Worm (Caenorhabditis elegans) whole organism, L2 larva: ENCODE results near the gene ltd-1.

Experiments used
- alr-1 ChIP-seq: fragments of 150-350 bp; optimal IDR thresholded peaks from 2 replicates; lab custom pipeline; 2014; ENCODE audit warnings: missing biosample characterization, missing genetic modification characterization
- ceh-82 ChIP-seq: fragments of 150-350 bp; optimal IDR thresholded peaks from 2 replicates; lab custom pipeline; 2014; ENCODE audit warnings: missing biosample characterization, missing genetic modification characterization
- egl-27 ChIP-seq: sonication (generic microtip); optimal IDR thresholded peaks from 3 replicates; lab custom pipeline; 2017; ENCODE audit warnings: missing biosample characterization, missing genetic modification reagents, missing genetic modification characterization
- nhr-25 ChIP-seq: fragments of 150-350 bp; sonication (generic microtip); optimal IDR thresholded peaks from 3 replicates; lab custom pipeline; 2014; ENCODE audit warnings: missing biosample characterization, missing genetic modification characterization
- nhr-77 ChIP-seq: fragments of 150-350 bp; optimal IDR thresholded peaks from 2 replicates; lab custom pipeline; 2014; ENCODE audit warnings: missing biosample characterization, missing genetic modification characterization
- skn-1 ChIP-seq: sonication (generic microtip); optimal IDR thresholded peaks from 2 replicates; lab custom pipeline; 2017; ENCODE audit warnings: missing biosample characterization, missing genetic modification characterization
- zag-1 ChIP-seq: fragments of 150-350 bp; optimal IDR thresholded peaks from 2 replicates; lab custom pipeline; 2014; ENCODE audit warnings: missing biosample characterization, missing genetic modification characterization
- ztf-4 ChIP-seq: fragments of 150-350 bp; optimal IDR thresholded peaks from 2 replicates; lab custom pipeline; 2014; ENCODE audit warnings: missing biosample characterization, missing genetic modification characterization

- TF ChIP-seq alr-1 (tag; lab: Kevin White, UChicago): no peak
- TF ChIP-seq egl-27 (tag; lab: Kevin White, UChicago): no peak
- TF ChIP-seq zag-1 (tag; lab: Kevin White, UChicago): no peak
- TF ChIP-seq ztf-4 (tag; lab: Kevin White, UChicago): no peak
- TF ChIP-seq nhr-77 (tag; lab: Kevin White, UChicago): no peak
- no peak for TF ChIP-seq nhr-25 (tag; lab: Kevin White, UChicago)
- no peak for TF ChIP-seq ceh-82
- TF ChIP-seq skn-1: no peak
Measured at ce11 chrII:8071012-8071625, 21.4 kb downstream of the ltd-1 start.
